Worm (Caenorhabditis elegans): ENCODE data around the gene nas-16.

The nas-16 gene

ce11 chrV:11410902-11411561, 18.9 kb downstream of the nas-16 start, which contains the start of the genes K03B8.8 and grl-3:
K03B8.8 (minus strand) TSS chrV:11411002.
grl-3 (plus strand) TSS chrV:11411511.
- TF ChIP-seq lin-32 (GFP tag; optimal IDR thresholded peaks at IDR 0.05) (no peak), tbx-8 (GFP tag; optimal IDR thresholded peaks at IDR 0.05) (no peak)

ce11 chrV:11412125-11412524, 20.0 kb downstream of the nas-16 start:
- no peak for TF ChIP-seq nhr-237 (tag; optimal IDR thresholded peaks at IDR 0.05)
- no peak for TF ChIP-seq unc-62 (GFP tag; optimal IDR thresholded peaks at IDR 0.05)
- no peak for TF ChIP-seq elt-3 (tag; optimal IDR thresholded peaks at IDR 0.05)
- TF ChIP-seq nhr-28 (tag; optimal IDR thresholded peaks at IDR 0.05) = no peak
- TF ChIP-seq ceh-83 (GFP tag; optimal IDR thresholded peaks at IDR 0.05) = no peak
- no peak for TF ChIP-seq zip-8 (tag; optimal IDR thresholded peaks at IDR 0.05)
- TF ChIP-seq ceh-43 (GFP tag; optimal IDR thresholded peaks at IDR 0.05) = no peak

ce11 chrV:11415059-11415458, 22.9 kb downstream of the nas-16 start, which contains the start of gene deg-3:
deg-3 (minus strand) TSS chrV:11415159.
- no peak for TF ChIP-seq elt-3 (tag; optimal IDR thresholded peaks at IDR 0.05)
- no peak for TF ChIP-seq ceh-83 (GFP tag; optimal IDR thresholded peaks at IDR 0.05)
- TF ChIP-seq mep-1 (tag; optimal IDR thresholded peaks at IDR 0.05) = no peak
- TF ChIP-seq pha-4 (tag; optimal IDR thresholded peaks at IDR 0.05) = no peak
- no peak for TF ChIP-seq nhr-2 (tag; optimal IDR thresholded peaks at IDR 0.05)
- TF ChIP-seq hlh-1 (tag; optimal IDR thresholded peaks at IDR 0.05) = no peak
- TF ChIP-seq sem-2 (GFP tag; optimal IDR thresholded peaks at IDR 0.05) = no peak
- TF ChIP-seq blmp-1 (tag; optimal IDR thresholded peaks at IDR 0.05) = no peak
- no peak for TF ChIP-seq ham-2 (GFP tag; optimal IDR thresholded peaks at IDR 0.05)
- no peak for TF ChIP-seq ztf-11 (tag; optimal IDR thresholded peaks at IDR 0.05)

ce11 chrV:11421605-11422004, 29.5 kb downstream of the nas-16 start, which contains the start of gene des-2:
des-2 (minus strand) TSS chrV:11421705.
- no peak for TF ChIP-seq cnd-1 (tag; optimal IDR thresholded peaks at IDR 0.05)
- no peak for TF ChIP-seq unc-62 (GFP tag; optimal IDR thresholded peaks at IDR 0.05)
- TF ChIP-seq nhr-2 (tag; optimal IDR thresholded peaks at IDR 0.05) = no peak
- no peak for TF ChIP-seq flh-1 (GFP tag; optimal IDR thresholded peaks at IDR 0.05)
- TF ChIP-seq lin-32 (GFP tag; optimal IDR thresholded peaks at IDR 0.05) = no peak
- TF ChIP-seq nhr-76 (tag; optimal IDR thresholded peaks at IDR 0.05) = no peak

- TF ChIP-seq cnd-1 (tag; optimal IDR thresholded peaks at IDR 0.05) (no peak), bed-3 (GFP tag; optimal IDR thresholded peaks at IDR 0.05) (no peak), lsy-2 (tag; optimal IDR thresholded peaks at IDR 0.05) (no peak), nhr-237 (tag; optimal IDR thresholded peaks at IDR 0.05) (no peak), pha-4 (tag; optimal IDR thresholded peaks at IDR 0.05) (no peak)
Measured at ce11 chrV:11424565-11424964, 32.4 kb downstream of the nas-16 start, which contains the start of gene T26H10.2. T26H10.2 (minus strand) TSS chrV:11424665.

ce11 chrV:11428728-11429127, 36.6 kb downstream of the nas-16 start:
- peak; percentile 87 for TF ChIP-seq ces-1 (GFP tag; optimal IDR thresholded peaks at IDR 0.05)
- TF ChIP-seq blmp-1 (tag; optimal IDR thresholded peaks at IDR 0.05) = no peak

ce11 chrV:11430823-11431222, 38.7 kb downstream of the nas-16 start:
- TF ChIP-seq ceh-43 (GFP tag; optimal IDR thresholded peaks at IDR 0.05) (no peak), nhr-237 (tag; optimal IDR thresholded peaks at IDR 0.05) (no peak), unc-120 (tag; optimal IDR thresholded peaks at IDR 0.05; ENCODE audit: poor library complexity, severe bottlenecking) (no peak), unc-62 (GFP tag; optimal IDR thresholded peaks at IDR 0.05) (no peak), flh-1 (GFP tag; optimal IDR thresholded peaks at IDR 0.05) (no peak), unc-39 (tag; optimal IDR thresholded peaks at IDR 0.05) (no peak), ces-1 (GFP tag; optimal IDR thresholded peaks at IDR 0.05) (no peak), mab-5 (tag; optimal IDR thresholded peaks at IDR 0.05) (no peak), mls-2 (tag; optimal IDR thresholded peaks at IDR 0.05) (no peak), bed-3 (GFP tag; optimal IDR thresholded peaks at IDR 0.05) (no peak), nhr-76 (tag; optimal IDR thresholded peaks at IDR 0.05) (no peak), cnd-1 (tag; optimal IDR thresholded peaks at IDR 0.05) (no peak), elt-3 (tag; optimal IDR thresholded peaks at IDR 0.05) (no peak), ztf-11 (tag; optimal IDR thresholded peaks at IDR 0.05) (no peak), lin-13 (tag; optimal IDR thresholded peaks at IDR 0.05) (no peak), nhr-28 (tag; optimal IDR thresholded peaks at IDR 0.05) (no peak), ham-2 (GFP tag; optimal IDR thresholded peaks at IDR 0.05) (no peak)
